Fruit fly (Drosophila melanogaster): ENCODE data around the gene Taf13.

DNA sequence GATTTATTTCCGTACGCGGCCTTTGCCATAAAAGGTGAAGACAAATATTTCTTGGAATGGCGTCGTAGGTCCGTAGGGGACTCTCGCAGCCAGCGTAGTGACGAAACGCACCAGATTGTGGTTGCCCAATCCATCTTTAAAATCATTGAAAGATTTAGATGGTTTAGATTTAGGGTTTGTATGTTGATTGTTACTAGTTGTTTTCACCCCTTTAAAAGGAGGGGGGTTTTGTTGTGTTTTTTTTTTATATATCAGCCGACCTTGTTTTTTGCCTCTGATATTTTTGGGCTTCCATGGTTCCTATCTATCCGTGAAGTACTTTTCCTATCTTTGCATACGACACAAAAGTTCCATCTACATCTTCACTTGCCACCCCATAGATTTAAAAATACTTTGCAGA is 14.8 kb downstream of the Taf13 start:
- TF ChIP-seq CG8119 (GFP tag; IDR thresholded peaks at IDR 0.05) (no peak), vri (GFP tag; optimal IDR thresholded peaks at IDR 0.05) (no peak), CG31627 (GFP tag; optimal IDR thresholded peaks at IDR 0.05) (no peak), CG6163 (GFP tag; IDR thresholded peaks at IDR 0.05) (no peak), CG3919 (GFP tag; optimal IDR thresholded peaks at IDR 0.05) (no peak)
